Fruit fly (Drosophila melanogaster): Measurements from ENCODE around the gene CG17294.

Gene CG17294

DNA sequence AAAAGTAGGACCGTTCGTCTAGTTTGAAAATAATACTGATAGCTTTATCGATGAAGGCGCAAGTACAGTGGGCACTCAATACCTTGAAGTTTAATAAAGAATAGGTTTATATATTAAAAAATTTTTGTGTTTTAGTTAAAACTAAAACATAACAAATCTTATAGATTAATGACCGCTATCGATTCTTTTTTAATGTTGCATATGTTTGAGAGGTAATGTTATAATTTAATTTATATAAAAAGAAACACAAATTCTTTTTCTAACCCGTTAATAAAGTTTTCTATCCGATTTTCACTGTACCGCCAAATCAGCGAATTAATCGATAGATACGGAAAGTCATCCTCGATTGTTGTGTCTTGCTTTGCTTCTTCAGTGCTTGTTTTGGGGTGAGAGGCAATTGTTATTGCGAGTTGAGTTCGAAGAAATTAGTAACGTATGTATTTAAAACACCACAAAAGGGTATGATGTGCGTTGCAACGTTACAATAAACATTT, 7.3 kb downstream of the CG17294 start, which contains the start of the genes Dad1 and CG13384 (continued):
- peak; percentile 77 for TF ChIP-seq gt (GFP tag; IDR thresholded peaks at IDR 0.05)
- TF ChIP-seq Hmx (GFP tag; optimal IDR thresholded peaks at IDR 0.05) = peak; percentile 63
- TF ChIP-seq Max (GFP tag; optimal IDR thresholded peaks at IDR 0.05) = peak; percentile 84
- peak; percentile 79 for TF ChIP-seq Six4 (GFP tag; optimal IDR thresholded peaks at IDR 0.05)
- peak; percentile 94 for TF ChIP-seq CG18262 (tag; optimal IDR thresholded peaks at IDR 0.05)
- peak; percentile 81 for TF ChIP-seq CG10462 (GFP tag; optimal IDR thresholded peaks at IDR 0.05)
- peak; percentile 28 for TF ChIP-seq CG17802 (tag; optimal IDR thresholded peaks at IDR 0.05)
- peak; percentile 28 for TF ChIP-seq CG16863 (GFP tag; optimal IDR thresholded peaks at IDR 0.05)
- no peak for TF ChIP-seq Optix (GFP tag; IDR thresholded peaks at IDR 0.05)
- peak in 1 of 2 experiments; percentile 90 for TF ChIP-seq bsh (GFP tag; optimal IDR thresholded peaks at IDR 0.05)
- peak; percentile 52 for TF ChIP-seq mirr (GFP tag; optimal IDR thresholded peaks at IDR 0.05)
- TF ChIP-seq YL-1 (GFP tag; optimal IDR thresholded peaks at IDR 0.05) = peak; percentile 54
- peak; percentile 86 for TF ChIP-seq wdn (GFP tag; IDR thresholded peaks at IDR 0.05)
- peak; percentile 90 for TF ChIP-seq lbe (GFP tag; optimal IDR thresholded peaks at IDR 0.05)
- peak; percentile 81 for TF ChIP-seq ttk (GFP tag; IDR thresholded peaks at IDR 0.05)
- peak; percentile 84 for TF ChIP-seq CG6813 (GFP tag; optimal IDR thresholded peaks at IDR 0.05)
- TF ChIP-seq Lim3 (GFP tag; IDR thresholded peaks at IDR 0.05) = peak; percentile 10; the same call in 1 of the 2 replicates
- no peak for TF ChIP-seq CG1792 (GFP tag; optimal IDR thresholded peaks at IDR 0.05)
- TF ChIP-seq CoRest (tag; optimal IDR thresholded peaks at IDR 0.05) = peak; percentile 98
- TF ChIP-seq CG4404 (GFP tag; IDR thresholded peaks at IDR 0.05) = peak; percentile 91
- peak; percentile 80; the same call in 2 of the 3 replicates for TF ChIP-seq CG6175 (GFP tag; IDR thresholded peaks at IDR 0.05)
- TF ChIP-seq gce (GFP tag; IDR thresholded peaks at IDR 0.05) = peak; percentile 40; the same call in 1 of the 3 replicates
- no peak; the same call in 2 of the 3 replicates for TF ChIP-seq CG6791 (GFP tag; IDR thresholded peaks at IDR 0.05; ENCODE audit: partially characterized antibody)
- peak; percentile 33 for TF ChIP-seq CG1603 (tag; optimal IDR thresholded peaks at IDR 0.05)
- TF ChIP-seq Dip2 (GFP tag; IDR thresholded peaks at IDR 0.05) = 0 out of 2 replicates have a peak, but pooled peaks have one; percentile 35
- no peak for TF ChIP-seq usp (GFP tag; optimal IDR thresholded peaks at IDR 0.05)
- peak; percentile 93 for TF ChIP-seq E2f1 (GFP tag; IDR thresholded peaks at IDR 0.05)
- peak; percentile 91 for TF ChIP-seq CG2116 (GFP tag; optimal IDR thresholded peaks at IDR 0.05)
- peak; percentile 90 for TF ChIP-seq CG12155 (GFP tag; optimal IDR thresholded peaks at IDR 0.05)
- no peak; the same call in none of the 3 replicates for TF ChIP-seq CG11456 (GFP tag; IDR thresholded peaks at IDR 0.05)
- peak; percentile 97 for TF ChIP-seq gem (tag; optimal IDR thresholded peaks at IDR 0.05)
- TF ChIP-seq fu2 (GFP tag; optimal IDR thresholded peaks at IDR 0.05) = peak; percentile 18
- TF ChIP-seq eyg (GFP tag; optimal IDR thresholded peaks at IDR 0.05) = no peak
- no peak; the same call in 1 of the 2 replicates for TF ChIP-seq bbx (GFP tag; IDR thresholded peaks at IDR 0.05; ENCODE audit: partially characterized antibody)
- TF ChIP-seq corto (GFP tag; optimal IDR thresholded peaks at IDR 0.05) = peak; percentile 86
- no peak for TF ChIP-seq sr (GFP tag; IDR thresholded peaks at IDR 0.05)
- peak; percentile 94 for TF ChIP-seq CG15696 (tag; optimal IDR thresholded peaks at IDR 0.05)
- peak; percentile 43 for TF ChIP-seq CG15073 (GFP tag; optimal IDR thresholded peaks at IDR 0.05)
- peak; percentile 83 for TF ChIP-seq CrebB (tag; optimal IDR thresholded peaks at IDR 0.05)
- TF ChIP-seq B-H2 (GFP tag; optimal IDR thresholded peaks at IDR 0.05) = peak; percentile 96
- TF ChIP-seq CG6654 (GFP tag; optimal IDR thresholded peaks at IDR 0.05) = peak; percentile 63
- peak; percentile 85 for TF ChIP-seq Drgx (GFP tag; IDR thresholded peaks at IDR 0.05)
- peak; percentile 79 for TF ChIP-seq Poxn (GFP tag; IDR thresholded peaks at IDR 0.05)
- peak; percentile 78 for TF ChIP-seq pros (GFP tag; optimal IDR thresholded peaks at IDR 0.05)
- peak; percentile 70 for TF ChIP-seq ewg (GFP tag; optimal IDR thresholded peaks at IDR 0.05)
- TF ChIP-seq CG6683 (GFP tag; optimal IDR thresholded peaks at IDR 0.05) = peak; percentile 86
- peak; percentile 94 for TF ChIP-seq CG6765 (GFP tag; optimal IDR thresholded peaks at IDR 0.05)
- TF ChIP-seq Dip3 (GFP tag; optimal IDR thresholded peaks at IDR 0.05) = peak; percentile 67
- peak; percentile 91 for TF ChIP-seq Sox102F (GFP tag; optimal IDR thresholded peaks at IDR 0.05)
- TF ChIP-seq CG7745 (tag; optimal IDR thresholded peaks at IDR 0.05) = no peak
